Fruit fly (Drosophila melanogaster): ENCODE results near the gene Rbp1.

The Rbp1 gene

DNA sequence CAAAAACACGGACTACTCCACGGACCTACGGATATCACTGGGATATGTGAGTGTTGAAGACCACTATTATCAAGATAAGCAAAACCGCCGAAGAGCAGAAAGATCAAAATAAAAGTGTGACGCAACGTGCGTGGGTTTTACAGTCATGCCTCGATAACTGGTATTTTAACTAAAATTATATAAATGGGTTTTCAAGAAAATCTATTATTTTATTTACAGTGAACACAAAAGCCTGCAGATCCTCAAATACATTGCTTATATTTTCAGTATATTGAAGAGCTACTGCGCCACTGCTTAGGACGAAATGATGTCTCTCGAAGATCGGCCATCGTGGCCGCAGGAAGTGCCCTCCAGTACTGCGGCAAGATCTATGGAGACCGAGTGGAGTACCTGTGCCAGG lies 22.2 kb upstream of the Rbp1 start (continued):
- TF ChIP-seq CG8089 (GFP tag; optimal IDR thresholded peaks at IDR 0.05) (no peak), CG12744 (GFP tag; optimal IDR thresholded peaks at IDR 0.05) (no peak), CG4617 (GFP tag; optimal IDR thresholded peaks at IDR 0.05; ENCODE audit: borderline replicate concordance) (no peak), hb (GFP tag; IDR thresholded peaks at IDR 0.05; ENCODE audit: partially characterized antibody) (no peak), Mes4 (GFP tag; optimal IDR thresholded peaks at IDR 0.05) (no peak), Ptx1 (GFP tag; IDR thresholded peaks at IDR 0.05) (0 out of 2 replicates have a peak, but pooled peaks have one; percentile 28), Med (GFP tag) (peak; percentile 85), Aef1 (GFP tag; IDR thresholded peaks at IDR 0.05) (peak; percentile 19; the same call in 1 of the 3 replicates), H15 (GFP tag; IDR thresholded peaks at IDR 0.05) (no peak), hbn (GFP tag; IDR thresholded peaks at IDR 0.05; ENCODE audit: partially characterized antibody) (no peak), dysf (GFP tag; IDR thresholded peaks at IDR 0.05) (peak; percentile 25; the same call in 1 of the 3 replicates), C15 (GFP tag; IDR thresholded peaks at IDR 0.05) (0 out of 3 replicates have a peak, but pooled peaks have one; percentile 12), lilli (GFP tag; optimal IDR thresholded peaks at IDR 0.05) (peak; percentile 33), Gsc (GFP tag; IDR thresholded peaks at IDR 0.05) (no peak), Xbp1 (GFP tag; optimal IDR thresholded peaks at IDR 0.05) (peak; percentile 24), CG11560 (tag; IDR thresholded peaks at IDR 0.05) (no peak), CG8478 (optimal IDR thresholded peaks at IDR 0.05) (no peak), Atf-2 (GFP tag; optimal IDR thresholded peaks at IDR 0.05) (no peak), lmd (GFP tag; IDR thresholded peaks at IDR 0.05) (no peak), CG14441 (GFP tag; IDR thresholded peaks at IDR 0.05) (0 out of 2 replicates have a peak, but pooled peaks have one; percentile 20), Nf-YB (GFP tag; optimal IDR thresholded peaks at IDR 0.05) (no peak), CG9932 (GFP tag; IDR thresholded peaks at IDR 0.05) (peak; percentile 21; the same call in 1 of the 2 replicates), CG31441 (GFP tag; IDR thresholded peaks at IDR 0.05) (no peak), btn (GFP tag; optimal IDR thresholded peaks at IDR 0.05) (no peak), ro (GFP tag; IDR thresholded peaks at IDR 0.05) (no peak), CG10979 (tag; optimal IDR thresholded peaks at IDR 0.05) (no peak), H2.0 (GFP tag; IDR thresholded peaks at IDR 0.05) (0 out of 2 replicates have a peak, but pooled peaks have one; percentile 15), CG16779 (GFP tag; IDR thresholded peaks at IDR 0.05) (0 out of 2 replicates have a peak, but pooled peaks have one; percentile 3), kah (GFP tag; optimal IDR thresholded peaks at IDR 0.05) (no peak), CG2199 (GFP tag; IDR thresholded peaks at IDR 0.05) (no peak), Hr78 (GFP tag; optimal IDR thresholded peaks at IDR 0.05) (no peak), crol (GFP tag; IDR thresholded peaks at IDR 0.05) (no peak), CG2889 (GFP tag; IDR thresholded peaks at IDR 0.05) (no peak), Stat92E (GFP tag; optimal IDR thresholded peaks at IDR 0.05) (no peak), grau (tag; optimal IDR thresholded peaks at IDR 0.05) (peak; percentile 68), Dip3 (GFP tag; optimal IDR thresholded peaks at IDR 0.05) (no peak), CG15696 (tag; optimal IDR thresholded peaks at IDR 0.05) (no peak), dm (GFP tag; optimal IDR thresholded peaks at IDR 0.05) (no peak), CG12071 (GFP tag; optimal IDR thresholded peaks at IDR 0.05) (no peak), Ets65A (GFP tag) (peak; percentile 50), ewg (GFP tag; optimal IDR thresholded peaks at IDR 0.05) (no peak), tgo (GFP tag; IDR thresholded peaks at IDR 0.05) (peak; percentile 21; the same call in 1 of the 3 replicates), tna (GFP tag; IDR thresholded peaks at IDR 0.05; ENCODE audit: partially characterized antibody) (no peak), CG4424 (GFP tag; optimal IDR thresholded peaks at IDR 0.05) (no peak), unpg (GFP tag; optimal IDR thresholded peaks at IDR 0.05) (no peak), jumu (GFP tag; optimal IDR thresholded peaks at IDR 0.05) (no peak), bsh (GFP tag; optimal IDR thresholded peaks at IDR 0.05) (no peak), Ravus (GFP tag; IDR thresholded peaks at IDR 0.05) (no peak), nerfin-2 (GFP tag; IDR thresholded peaks at IDR 0.05; ENCODE audit: partially characterized antibody) (no peak), her (GFP tag; optimal IDR thresholded peaks at IDR 0.05) (no peak), ara (GFP tag; IDR thresholded peaks at IDR 0.05) (0 out of 2 replicates have a peak, but pooled peaks have one; percentile 36)
